Fruit fly (Drosophila melanogaster) whole organism, embryonic: ENCODE data around the gene Ada1-2.

Experiments
- Atf-2 ChIP-seq: fragments of 200-800 bp; sonication (Bioruptor generic); optimal IDR thresholded peaks from 2 replicates; lab custom pipeline; 2016; ENCODE audit warnings: missing biosample characterization, missing genetic modification characterization
- BEAF-32 ChIP-seq: fragments of 200-800 bp; sonication (Bioruptor generic); optimal IDR thresholded peaks from 3 replicates; lab custom pipeline; 2017; ENCODE audit warnings: missing biosample characterization, missing genetic modification characterization, mild to moderate bottlenecking, moderate library complexity, missing genetic modification reagents
- Blimp-1 ChIP-seq: fragments of 200-800 bp; sonication (Bioruptor generic); optimal IDR thresholded peaks from 3 replicates; lab custom pipeline; 2018; ENCODE audit warnings: missing biosample characterization, missing genetic modification characterization, mild to moderate bottlenecking, moderate library complexity, missing genetic modification reagents
- Bteb2 ChIP-seq: fragments of 200-800 bp; sonication (Bioruptor generic); optimal IDR thresholded peaks from 2 replicates; lab custom pipeline; 2016; ENCODE audit warnings: missing biosample characterization, missing genetic modification characterization
- CG10959 ChIP-seq: fragments of 200-800 bp; sonication (Bioruptor generic); IDR thresholded peaks from 2 replicates; pipeline ENCODE4 v1.3.6; 2022; ENCODE audit warnings: missing biosample characterization, missing genetic modification characterization
- CG10979 ChIP-seq: fragments of 200-800 bp; sonication (Bioruptor generic); optimal IDR thresholded peaks from 2 replicates; lab custom pipeline; 2018; ENCODE audit warnings: missing biosample characterization, mild to moderate bottlenecking, missing genetic modification characterization, moderate library complexity
- CG11560 ChIP-seq: fragments of 200-800 bp; sonication (Bioruptor generic); IDR thresholded peaks from 3 replicates; pipeline ENCODE4 v1.3.6; 2022; ENCODE audit warnings: missing biosample characterization, missing genetic modification characterization
- CG11695 ChIP-seq: fragments of 200-800 bp; sonication (Bioruptor generic); IDR thresholded peaks from 3 replicates; pipeline ENCODE4 v1.3.6; 2022; ENCODE audit warnings: missing biosample characterization, missing genetic modification characterization
- CG1832 ChIP-seq: fragments of 200-800 bp; sonication (Bioruptor generic); optimal IDR thresholded peaks from 2 replicates; lab custom pipeline; 2017; ENCODE audit warnings: missing biosample characterization, mild to moderate bottlenecking, missing genetic modification characterization, inconsistent platforms
- CG30020 ChIP-seq: fragments of 200-800 bp; optimal IDR thresholded peaks from 2 replicates; lab custom pipeline; 2019; ENCODE audit warnings: missing biosample characterization, mild to moderate bottlenecking, missing genetic modification characterization, moderate library complexity
- CG32532 ChIP-seq: fragments of 200-800 bp; sonication (Bioruptor generic); IDR thresholded peaks from 2 replicates; pipeline ENCODE4 v1.3.6; 2022; ENCODE audit warnings: missing biosample characterization, missing genetic modification characterization
- CG43689 ChIP-seq: fragments of 200-800 bp; sonication (Bioruptor generic); IDR thresholded peaks from 2 replicates; pipeline ENCODE4 v1.3.6; 2022; ENCODE audit warnings: missing biosample characterization, missing genetic modification characterization
- CG4854 ChIP-seq: fragments of 200-800 bp; sonication (Bioruptor generic); optimal IDR thresholded peaks from 2 replicates; lab custom pipeline; 2016; ENCODE audit warnings: missing biosample characterization, missing genetic modification characterization, inconsistent platforms
- CG6175 ChIP-seq: fragments of 200-800 bp; sonication (Bioruptor generic); IDR thresholded peaks from 3 replicates; pipeline ENCODE4 v1.3.6; 2022; ENCODE audit warnings: missing biosample characterization, missing genetic modification characterization
- CG7987 ChIP-seq: fragments of 200-800 bp; sonication (Bioruptor generic); optimal IDR thresholded peaks from 2 replicates; lab custom pipeline; 2018; ENCODE audit warnings: missing biosample characterization, mild to moderate bottlenecking, missing genetic modification characterization, moderate library complexity
- CG8944 ChIP-seq: fragments of 200-800 bp; sonication (Bioruptor generic); optimal IDR thresholded peaks from 3 replicates; lab custom pipeline; 2016; ENCODE audit warnings: missing biosample characterization, missing genetic modification characterization
- CG9609 ChIP-seq: fragments of 200-800 bp; sonication (Bioruptor generic); optimal IDR thresholded peaks from 3 replicates; lab custom pipeline; 2016; ENCODE audit warnings: missing biosample characterization, missing genetic modification characterization
- Dfd ChIP-seq, 2 experiments: fragments of >200 bp; optimal IDR thresholded peaks; 2 replicates each; lab custom pipeline; 2017; ENCODE audit warnings: missing biosample characterization in 2 of 2, missing genetic modification characterization in 2 of 2
- Dip3 ChIP-seq: fragments of 200-800 bp; sonication (Bioruptor generic); optimal IDR thresholded peaks from 3 replicates; lab custom pipeline; 2016; ENCODE audit warnings: missing biosample characterization, missing genetic modification characterization
- Doc2 ChIP-seq: fragments of 200-800 bp; sonication (Bioruptor generic); IDR thresholded peaks from 2 replicates; pipeline ENCODE4 v1.3.6; 2022; ENCODE audit warnings: missing biosample characterization, missing genetic modification characterization
- Fer1 ChIP-seq: fragments of 200-800 bp; sonication (Bioruptor generic); optimal IDR thresholded peaks from 2 replicates; lab custom pipeline; 2017; ENCODE audit warnings: missing biosample characterization, mild to moderate bottlenecking, missing genetic modification characterization
- Fer2 ChIP-seq: fragments of 200-800 bp; sonication (Bioruptor generic); optimal IDR thresholded peaks from 2 replicates; lab custom pipeline; 2018; ENCODE audit warnings: missing biosample characterization, mild to moderate bottlenecking, missing genetic modification characterization, moderate library complexity
- H15 ChIP-seq: fragments of 200-800 bp; sonication (Bioruptor generic); IDR thresholded peaks from 3 replicates; pipeline ENCODE4 v1.3.6; 2022; ENCODE audit warnings: missing biosample characterization, missing genetic modification characterization
- Hey ChIP-seq: fragments of 200-800 bp; sonication (Bioruptor generic); optimal IDR thresholded peaks from 3 replicates; lab custom pipeline; 2018; ENCODE audit warnings: missing biosample characterization, mild to moderate bottlenecking, missing genetic modification characterization
- HmgZ ChIP-seq: fragments of 200-800 bp; sonication (Bioruptor generic); optimal IDR thresholded peaks from 2 replicates; lab custom pipeline; 2018; ENCODE audit warnings: missing biosample characterization, mild to moderate bottlenecking, missing genetic modification characterization
- Hmx ChIP-seq: fragments of 200-800 bp; sonication (Bioruptor generic); optimal IDR thresholded peaks from 2 replicates; lab custom pipeline; 2016; ENCODE audit warnings: missing biosample characterization, missing genetic modification characterization
- Hsf ChIP-seq: fragments of 200-800 bp; sonication (Bioruptor generic); optimal IDR thresholded peaks from 3 replicates; lab custom pipeline; 2016; ENCODE audit warnings: missing biosample characterization, missing genetic modification characterization
- Lpt ChIP-seq: fragments of >200 bp; optimal IDR thresholded peaks from 2 replicates; lab custom pipeline; 2018; ENCODE audit warnings: missing biosample characterization, missing genetic modification characterization
- Mrtf ChIP-seq: fragments of 200-800 bp; sonication (Bioruptor generic); IDR thresholded peaks from 3 replicates; pipeline ENCODE4 v1.3.6; 2022; ENCODE audit warnings: missing biosample characterization, missing genetic modification characterization
- Myb ChIP-seq: fragments of 200-800 bp; sonication (Bioruptor generic); optimal IDR thresholded peaks from 2 replicates; lab custom pipeline; 2016; ENCODE audit warnings: missing biosample characterization, missing genetic modification characterization
- Nf-YB ChIP-seq: fragments of 200-800 bp; sonication (Bioruptor generic); optimal IDR thresholded peaks from 3 replicates; lab custom pipeline; 2019; ENCODE audit warnings: missing biosample characterization, mild to moderate bottlenecking, missing genetic modification characterization, moderate library complexity
- Sox100B ChIP-seq: fragments of 200-800 bp; sonication (Bioruptor generic); optimal IDR thresholded peaks from 3 replicates; lab custom pipeline; 2018; ENCODE audit warnings: missing biosample characterization, mild to moderate bottlenecking, missing genetic modification characterization
- TFAM ChIP-seq: fragments of 200-800 bp; sonication (Bioruptor generic); optimal IDR thresholded peaks from 2 replicates; lab custom pipeline; 2017; ENCODE audit warnings: missing biosample characterization, missing genetic modification characterization, inconsistent platforms
- abd-A ChIP-seq: fragments of 200-800 bp; sonication (Bioruptor generic); optimal IDR thresholded peaks from 3 replicates; lab custom pipeline; 2019; ENCODE audit warnings: missing biosample characterization, mild to moderate bottlenecking, missing genetic modification characterization, moderate library complexity
- aop ChIP-seq: fragments of 200-800 bp; sonication (Bioruptor generic); IDR thresholded peaks from 2 replicates; pipeline ENCODE4 v1.3.6; 2022; ENCODE audit warnings: missing biosample characterization, missing genetic modification characterization
- ap ChIP-seq: fragments of 200-800 bp; sonication (Bioruptor generic); IDR thresholded peaks from 2 replicates; pipeline ENCODE4 v1.3.6; 2022; ENCODE audit warnings: missing biosample characterization, missing genetic modification characterization
- chinmo ChIP-seq: fragments of 200-800 bp; sonication (Bioruptor generic); IDR thresholded peaks from 4 replicates; pipeline ENCODE4 v1.3.6; 2022; ENCODE audit warnings: missing biosample characterization, missing genetic modification characterization; ENCODE audit not compliant: partially characterized antibody
- chm ChIP-seq: fragments of 200-800 bp; sonication (Bioruptor generic); IDR thresholded peaks from 2 replicates; pipeline ENCODE4 v1.3.6; 2022; ENCODE audit warnings: missing biosample characterization, missing genetic modification characterization
- croc ChIP-seq: fragments of 200-800 bp; sonication (Bioruptor generic); conservative IDR thresholded peaks from 3 replicates; pipeline ENCODE4 v1.3.6; 2022; ENCODE audit warnings: missing biosample characterization, missing genetic modification characterization
- fru ChIP-seq: fragments of >200 bp; optimal IDR thresholded peaks from 2 replicates; lab custom pipeline; 2017
- hkb ChIP-seq, 2 experiments: fragments of 200-800 bp in 1 of 2; fragments of >200 bp in 1 of 2; sonication (Bioruptor generic) in 1 of 2; IDR thresholded peaks in 1 of 2; optimal IDR thresholded peaks in 1 of 2; 2 replicates each; pipeline versions ENCODE4 v1.3.6 to Lab custom; 2017 to 2022; ENCODE audit warnings: missing biosample characterization in 1 of 2, missing genetic modification characterization in 1 of 2
- kah ChIP-seq: fragments of 200-800 bp; sonication (Bioruptor generic); optimal IDR thresholded peaks from 2 replicates; lab custom pipeline; 2018; ENCODE audit warnings: missing biosample characterization, mild to moderate bottlenecking, missing genetic modification characterization
- knrl ChIP-seq: fragments of 200-800 bp; sonication (Bioruptor generic); IDR thresholded peaks from 3 replicates; pipeline ENCODE4 v1.3.6; 2022; ENCODE audit warnings: missing biosample characterization, missing genetic modification characterization; ENCODE audit not compliant: partially characterized antibody
- lilli ChIP-seq: fragments of 200-800 bp; sonication (Bioruptor generic); optimal IDR thresholded peaks from 3 replicates; lab custom pipeline; 2016; ENCODE audit warnings: missing biosample characterization, missing genetic modification characterization
- lov ChIP-seq, 2 experiments: fragments of 200-800 bp in 1 of 2; fragments of >200 bp in 1 of 2; sonication (Bioruptor generic) in 1 of 2; IDR thresholded peaks in 1 of 2; optimal IDR thresholded peaks in 1 of 2; 2 replicates in 1 of 2; 3 replicates in 1 of 2; pipeline versions ENCODE4 v1.3.6 to Lab custom; 2017 to 2022; ENCODE audit warnings: missing biosample characterization in 1 of 2, missing genetic modification characterization in 1 of 2
- onecut ChIP-seq: fragments of 200-800 bp; sonication (Bioruptor generic); IDR thresholded peaks from 2 replicates; pipeline ENCODE4 v1.3.6; 2022; ENCODE audit warnings: missing biosample characterization, missing genetic modification characterization
- psq ChIP-seq: fragments of 200-800 bp; sonication (Bioruptor generic); optimal IDR thresholded peaks from 2 replicates; lab custom pipeline; 2017; ENCODE audit warnings: missing biosample characterization, missing genetic modification characterization
- sima ChIP-seq: fragments of 200-800 bp; sonication (Bioruptor generic); optimal IDR thresholded peaks from 2 replicates; lab custom pipeline; 2016; ENCODE audit warnings: missing biosample characterization, missing genetic modification characterization
- vfl ChIP-seq: fragments of 200-800 bp; sonication (Bioruptor generic); optimal IDR thresholded peaks from 2 replicates; lab custom pipeline; 2016; ENCODE audit warnings: missing biosample characterization, missing genetic modification characterization
- zen ChIP-seq: fragments of 200-800 bp; sonication (Bioruptor generic); optimal IDR thresholded peaks from 3 replicates; lab custom pipeline; 2018; ENCODE audit warnings: missing biosample characterization, mild to moderate bottlenecking, missing genetic modification characterization, moderate library complexity

Gene Ada1-2

DNA sequence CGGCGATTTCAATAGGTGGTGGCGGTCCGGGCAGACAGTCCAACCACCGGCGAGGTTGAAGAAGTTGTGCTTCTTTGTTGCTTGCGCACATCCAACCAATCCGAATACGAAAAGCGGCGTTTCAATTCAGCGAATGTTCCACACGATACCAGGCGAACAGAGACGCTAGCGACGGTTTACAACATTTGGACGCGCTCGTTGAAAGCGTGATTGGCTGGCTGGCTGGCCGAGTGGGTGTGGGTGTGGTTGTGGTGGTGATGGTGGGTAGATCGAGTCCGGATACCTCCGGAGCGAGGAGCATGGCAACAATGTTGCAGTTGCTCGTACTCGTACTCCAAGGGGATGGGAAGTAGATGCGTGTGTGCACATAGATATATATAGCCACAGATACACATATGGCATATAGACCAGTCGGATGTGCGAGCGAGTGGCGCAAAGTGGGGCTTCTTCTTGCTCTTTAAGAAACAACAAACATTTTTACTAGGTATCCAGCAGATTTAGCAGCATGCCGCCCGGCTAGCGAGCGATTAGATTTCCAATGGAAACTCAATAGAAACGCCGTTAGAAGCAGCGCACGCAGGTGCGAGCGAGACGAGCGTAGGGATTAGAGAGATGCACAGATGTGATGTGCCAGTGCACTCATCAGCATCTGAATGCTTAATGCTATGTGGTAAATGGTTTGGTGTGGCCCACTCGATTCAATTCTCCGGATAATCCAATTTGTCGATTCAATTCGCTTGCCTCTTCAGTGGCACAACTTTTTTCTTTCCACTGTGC, 17.6 kb downstream of the Ada1-2 start (continued):
- TF ChIP-seq CG11695 (GFP tag; lab: Robert Waterston, UW) (no peak), Hmx (GFP tag; lab: Kevin White, UChicago) (no peak), croc (GFP tag; lab: Robert Waterston, UW) (no peak), CG43689 (GFP tag; lab: Robert Waterston, UW) (no peak), abd-A (peak; percentile 87), vfl (no peak), Doc2 (no peak), Fer1 (GFP tag; lab: Kevin White, UChicago) (peak; percentile 60), BEAF-32 (GFP tag; lab: Kevin White, UChicago) (no peak), Bteb2 (GFP tag; lab: Kevin White, UChicago) (no peak), HmgZ (tag; lab: Kevin White, UChicago) (peak; percentile 76), CG30020 (tag; lab: Kevin White, UChicago) (no peak), CG6175 (no peak), Mrtf (no peak), Hey (peak; percentile 34), Atf-2 (GFP tag; lab: Kevin White, UChicago) (no peak), onecut (peak; percentile 63), Lpt (no peak), CG7987 (peak; percentile 60), aop (no peak), lilli (GFP tag; lab: Kevin White, UChicago) (no peak), kah (GFP tag; lab: Kevin White, UChicago) (peak; percentile 85), chinmo (GFP tag; lab: Robert Waterston, UW) (no peak), sima (GFP tag; lab: Kevin White, UChicago) (no peak), Dip3 (GFP tag; lab: Kevin White, UChicago) (no peak), H15 (no peak), Myb (GFP tag; lab: Kevin White, UChicago) (no peak), fru (no peak), lov (optimal IDR thresholded peaks at IDR 0.05; lab: Kevin White, UChicago) (no peak), lov (GFP tag; IDR thresholded peaks at IDR 0.05; lab: Robert Waterston, UW) (no peak), CG10979 (tag; lab: Kevin White, UChicago) (no peak), CG4854 (GFP tag; lab: Kevin White, UChicago) (no peak), CG8944 (GFP tag; lab: Kevin White, UChicago) (no peak), hkb (optimal IDR thresholded peaks at IDR 0.05; lab: Kevin White, UChicago) (no peak), hkb (GFP tag; IDR thresholded peaks at IDR 0.05; lab: Robert Waterston, UW) (no peak), TFAM (GFP tag; lab: Kevin White, UChicago) (no peak), CG1832 (GFP tag; lab: Kevin White, UChicago) (peak; percentile 90), zen (no peak), ap (GFP tag; lab: Robert Waterston, UW) (no peak), CG32532 (GFP tag; lab: Robert Waterston, UW) (no peak), CG10959 (GFP tag; lab: Robert Waterston, UW) (no peak), Hsf (GFP tag; lab: Kevin White, UChicago) (no peak), Blimp-1 (GFP tag; lab: Kevin White, UChicago) (no peak), chm (GFP tag; lab: Robert Waterston, UW) (no peak), Fer2 (tag; lab: Kevin White, UChicago) (no peak), psq (no peak), Sox100B (no peak), knrl (GFP tag; lab: Robert Waterston, UW) (no peak), CG9609 (GFP tag; lab: Kevin White, UChicago) (no peak), Dfd (GFP tag; optimal IDR thresholded peaks at IDR 0.05; lab: Kevin White, UChicago) (no peak), Nf-YB (GFP tag; lab: Kevin White, UChicago) (peak; percentile 100), CG11560 (no peak)
